Worm (Caenorhabditis elegans): ENCODE measurements around the gene F19C6.5.
A peak's percentile ranks its signal among the peaks of the same experiment; 100 is the strongest.

The F19C6.5 gene

DNA sequence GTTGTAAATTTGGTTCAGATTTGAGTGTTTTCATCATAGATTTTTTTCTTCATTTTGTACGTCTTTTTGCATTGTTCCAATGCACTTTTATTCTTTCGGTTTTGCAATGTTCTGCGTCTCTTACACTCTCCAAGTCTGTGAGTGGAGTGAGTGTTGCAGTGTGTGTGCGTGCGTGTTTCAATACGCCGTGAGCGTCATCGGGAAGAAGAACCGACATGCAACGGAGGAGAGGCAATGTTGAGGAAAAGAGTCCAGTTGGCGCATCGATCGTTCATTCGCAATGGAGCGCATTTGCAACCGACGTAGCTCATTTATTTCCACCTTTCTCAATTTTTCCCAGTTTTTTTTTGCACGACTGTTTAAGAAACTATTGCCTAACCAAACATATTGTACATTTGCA is 26.2 kb downstream of the F19C6.5 start, which contains the start of gene ZC506.1 (continued):
- TF ChIP-seq K09A11.1 (tag; optimal IDR thresholded peaks at IDR 0.05; ENCODE audit: insufficient read depth) (peak; percentile 15), ceh-34 (tag; optimal IDR thresholded peaks at IDR 0.05) (peak; percentile 90), pha-2 (tag; optimal IDR thresholded peaks at IDR 0.05) (no peak), mec-3 (tag; optimal IDR thresholded peaks at IDR 0.05; ENCODE audit: borderline replicate concordance) (no peak), ceh-31 (tag; optimal IDR thresholded peaks at IDR 0.05) (peak; percentile 96), elt-4 (tag; optimal IDR thresholded peaks at IDR 0.05) (no peak), pax-1 (tag; optimal IDR thresholded peaks at IDR 0.05) (peak; percentile 15), dve-1 (tag; optimal IDR thresholded peaks at IDR 0.05) (peak; percentile 71), hlh-15 (tag; optimal IDR thresholded peaks at IDR 0.05) (no peak), npax-4 (tag; optimal IDR thresholded peaks at IDR 0.05) (no peak), lim-6 (tag; optimal IDR thresholded peaks at IDR 0.05) (peak; percentile 33), unc-55 (GFP tag; optimal IDR thresholded peaks at IDR 0.05) (peak; percentile 78), ceh-45 (GFP tag; IDR thresholded peaks at IDR 0.05) (no peak), ahr-1 (tag; optimal IDR thresholded peaks at IDR 0.05) (no peak)

DNA sequence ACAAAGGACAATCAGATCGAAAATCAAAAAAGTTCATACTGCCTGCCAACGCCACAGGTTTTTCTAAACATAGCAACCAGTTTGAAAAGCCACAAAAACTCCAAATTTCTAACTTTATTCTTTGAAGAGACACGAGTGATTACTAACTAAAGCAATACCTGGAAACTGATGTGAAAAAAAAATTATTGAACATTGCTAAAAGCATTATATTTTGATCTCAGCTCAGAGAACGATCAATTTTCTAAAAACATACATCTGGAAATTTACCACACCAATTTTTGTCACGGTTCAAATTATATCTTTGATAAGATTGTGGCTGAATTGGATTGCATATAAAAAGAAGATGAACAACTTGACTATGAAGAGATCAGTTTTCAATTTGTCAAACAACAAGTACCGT is 27.3 kb downstream of the F19C6.5 start:
- no peak for TF ChIP-seq che-1 (tag; optimal IDR thresholded peaks at IDR 0.05)
- TF ChIP-seq ceh-48 (tag; optimal IDR thresholded peaks at IDR 0.05), result no peak
- TF ChIP-seq ets-4 (tag; optimal IDR thresholded peaks at IDR 0.05), result no peak
- no peak for TF ChIP-seq lim-6 (tag; optimal IDR thresholded peaks at IDR 0.05)
- no peak for TF ChIP-seq madf-2 (tag; optimal IDR thresholded peaks at IDR 0.05)
- TF ChIP-seq rnt-1 (tag; optimal IDR thresholded peaks at IDR 0.05), result no peak
- no peak for TF ChIP-seq eyg-1 (tag; optimal IDR thresholded peaks at IDR 0.05)

DNA sequence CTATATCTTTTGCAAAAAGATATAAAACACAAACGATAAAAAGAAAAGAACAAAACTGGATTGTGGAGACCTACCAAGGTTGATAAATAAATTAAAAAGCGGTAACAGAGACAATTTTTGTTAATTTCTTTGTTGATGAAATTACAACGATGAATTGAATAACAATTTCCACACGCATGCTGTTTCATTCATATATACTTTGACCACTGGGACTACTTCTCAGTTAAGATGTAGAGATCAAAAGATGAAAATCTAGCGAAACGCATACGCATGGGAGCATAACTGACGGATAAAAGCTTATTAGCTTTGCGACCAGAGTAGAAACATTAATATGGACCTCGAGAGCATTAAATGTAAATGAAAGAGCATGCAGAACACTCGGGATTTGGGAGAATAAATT is 28.7 kb downstream of the F19C6.5 start:
- TF ChIP-seq ceh-14 (tag; optimal IDR thresholded peaks at IDR 0.05) (peak; percentile 54), unc-42 (tag; optimal IDR thresholded peaks at IDR 0.05) (peak; percentile 52), ceh-19 (GFP tag; optimal IDR thresholded peaks at IDR 0.05) (no peak)

DNA sequence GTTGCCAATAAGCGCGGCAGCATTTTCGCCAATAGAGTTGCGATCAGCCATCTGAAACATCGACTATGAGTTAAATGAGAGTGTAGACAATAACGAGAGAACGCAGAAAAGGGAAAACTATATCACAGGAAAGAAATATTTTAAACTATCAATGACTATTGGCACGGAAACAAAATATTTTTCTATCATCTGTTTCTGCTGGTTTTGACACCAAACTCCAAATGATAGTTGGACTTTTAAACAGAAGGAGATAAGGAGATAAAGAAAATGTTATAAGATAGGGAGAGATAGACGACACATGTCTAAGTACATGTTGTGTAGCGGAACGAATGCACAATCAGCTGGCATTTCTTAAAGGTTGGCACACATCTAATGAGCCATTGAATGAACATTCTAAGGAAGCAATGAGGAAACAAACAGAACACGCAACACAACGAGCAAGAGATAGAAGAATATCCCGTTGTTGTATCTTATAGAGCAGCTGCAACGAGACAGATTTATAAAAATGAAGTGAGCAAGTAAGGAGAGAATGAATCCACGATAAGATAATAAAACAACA is 30.2 kb downstream of the F19C6.5 start, which contains the start of gene cysl-1:
Gene cysl-1, minus strand, starts transcription at position 51 of the 559 bp plus-strand sequence.
- TF ChIP-seq pha-2 (tag; optimal IDR thresholded peaks at IDR 0.05) (no peak), nfya-1 (tag; optimal IDR thresholded peaks at IDR 0.05) (peak; percentile 9), C38D4.7 (GFP tag; optimal IDR thresholded peaks at IDR 0.05) (no peak), unc-42 (tag; optimal IDR thresholded peaks at IDR 0.05) (peak; percentile 47), ets-4 (tag; optimal IDR thresholded peaks at IDR 0.05) (no peak), rnt-1 (tag; optimal IDR thresholded peaks at IDR 0.05) (peak; percentile 21), K09A11.1 (tag; optimal IDR thresholded peaks at IDR 0.05; ENCODE audit: insufficient read depth) (no peak), elt-2 (tag; optimal IDR thresholded peaks at IDR 0.05) (peak; percentile 29)

DNA sequence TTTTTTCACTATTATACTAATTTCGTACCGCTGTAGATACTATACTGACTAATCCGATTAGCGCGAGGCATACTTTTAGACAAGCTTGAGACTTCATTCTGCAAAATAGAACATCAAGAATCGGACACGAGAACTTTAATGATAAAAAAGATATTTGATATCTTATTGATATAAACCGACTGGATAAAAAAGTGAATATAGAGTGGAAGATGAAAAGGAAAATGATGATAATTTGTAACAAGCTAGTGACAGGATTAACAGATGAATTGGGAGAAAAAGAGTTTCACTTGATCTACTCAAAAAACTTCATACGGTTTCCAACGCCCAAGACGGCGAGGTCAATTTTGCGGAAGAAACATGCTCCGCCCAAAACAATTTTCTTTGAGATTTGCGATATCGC is 35.8 kb downstream of the F19C6.5 start, which contains the start of gene nas-37:
Gene nas-37, minus strand, starts transcription at position 101 of the 400 bp plus-strand sequence.
- TF ChIP-seq ama-1 (optimal IDR thresholded peaks at IDR 0.05) (no peak), ahr-1 (tag; optimal IDR thresholded peaks at IDR 0.05) (no peak), sox-2 (GFP tag; IDR thresholded peaks at IDR 0.05) (no peak), ceh-19 (GFP tag; optimal IDR thresholded peaks at IDR 0.05) (no peak), elt-4 (tag; optimal IDR thresholded peaks at IDR 0.05) (no peak), lim-6 (tag; optimal IDR thresholded peaks at IDR 0.05) (no peak), unc-86 (tag; optimal IDR thresholded peaks at IDR 0.05) (no peak), ztf-16 (tag; optimal IDR thresholded peaks at IDR 0.05) (no peak)

DNA sequence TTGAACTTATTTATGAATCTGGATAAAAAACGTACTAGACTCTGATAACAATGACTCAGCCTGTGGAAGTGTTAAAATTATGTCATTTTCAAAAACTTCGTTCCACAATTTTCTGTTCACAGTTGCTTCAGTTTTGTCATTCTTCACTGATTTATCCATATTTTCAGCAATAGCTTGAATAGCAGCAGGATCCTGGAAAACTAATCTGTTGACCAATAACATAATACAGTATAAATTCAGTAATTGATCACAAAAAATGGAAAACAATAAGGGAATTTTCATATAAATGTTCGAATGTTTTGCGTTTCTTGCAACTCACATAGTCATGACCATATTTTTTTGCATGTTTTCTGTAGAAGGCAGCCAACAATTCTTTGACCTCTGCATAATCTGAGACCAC is 36.2 kb downstream of the F19C6.5 start:
- TF ChIP-seq gmeb-2 (tag; optimal IDR thresholded peaks at IDR 0.05) (no peak), ttx-3 (tag; optimal IDR thresholded peaks at IDR 0.05) (no peak), fax-1 (tag; optimal IDR thresholded peaks at IDR 0.05) (no peak), ceh-19 (GFP tag; optimal IDR thresholded peaks at IDR 0.05) (no peak), tbx-2 (tag; optimal IDR thresholded peaks at IDR 0.05) (no peak), ama-1 (optimal IDR thresholded peaks at IDR 0.05) (no peak), ets-4 (tag; optimal IDR thresholded peaks at IDR 0.05) (no peak), Y22D7AL.16 (tag; optimal IDR thresholded peaks at IDR 0.05) (no peak), eyg-1 (tag; optimal IDR thresholded peaks at IDR 0.05) (no peak), lim-6 (tag; optimal IDR thresholded peaks at IDR 0.05) (no peak), fkh-10 (GFP tag; optimal IDR thresholded peaks at IDR 0.05) (no peak), pag-3 (tag; optimal IDR thresholded peaks at IDR 0.05; ENCODE audit: borderline replicate concordance) (no peak), mec-3 (tag; optimal IDR thresholded peaks at IDR 0.05; ENCODE audit: borderline replicate concordance) (no peak), ceh-6 (GFP tag; optimal IDR thresholded peaks at IDR 0.05) (no peak), tbx-7 (tag; optimal IDR thresholded peaks at IDR 0.05) (no peak), lin-11 (tag; optimal IDR thresholded peaks at IDR 0.05) (no peak)
